5 fruit fly cellular contexts compared by ENCODE assay signal in genomic region chr3R:14653039-14653852, dm6.
TF ChIP-seq lines count a peak whose summit lies in the region.

No protein-coding gene starts in this region.

- TF ChIP-seq CTCF in whole organism, embryonic (GFP tag; optimal IDR thresholded peaks at IDR 0.05; lab: Kevin White, UChicago), result no peak

TF ChIP-seq in whole organism, adult, 20 proteins besides CTCF, POLR2A, EP300 and RAD21:
- TF ChIP-seq cnc (optimal IDR thresholded peaks at IDR 0.05; lab: Kevin White, UChicago) (peak; percentile 49 to 56), tj (GFP tag; optimal IDR thresholded peaks at IDR 0.05; lab: Kevin White, UChicago) (peak; percentile 82), Clk (GFP tag; optimal IDR thresholded peaks at IDR 0.05; lab: Kevin White, UChicago) (no peak), CG7045 (GFP tag; optimal IDR thresholded peaks at IDR 0.05; lab: Kevin White, UChicago) (peak; percentile 5), Hr96 (GFP tag; optimal IDR thresholded peaks at IDR 0.05; lab: Kevin White, UChicago) (no peak)
TF ChIP-seq in whole organism, adult: peak in this region for 3.

TF ChIP-seq in whole organism, embryonic, 481 proteins besides CTCF, POLR2A, EP300 and RAD21 (continues in another document):
- TF ChIP-seq E2f2 (GFP tag; IDR thresholded peaks at IDR 0.05; lab: Robert Waterston, UW), result 0 out of 2 replicates have a peak, but pooled peaks have one; percentile 10
- peak; percentile 41 for TF ChIP-seq nom (GFP tag; optimal IDR thresholded peaks at IDR 0.05; lab: Kevin White, UChicago)
- no peak for TF ChIP-seq lab (GFP tag; optimal IDR thresholded peaks at IDR 0.05; lab: Kevin White, UChicago)
- no peak for TF ChIP-seq CG17328 (GFP tag; IDR thresholded peaks at IDR 0.05; lab: Robert Waterston, UW)
- TF ChIP-seq CG3281 (GFP tag; optimal IDR thresholded peaks at IDR 0.05; lab: Kevin White, UChicago), result no peak
- TF ChIP-seq CG16779 (GFP tag; IDR thresholded peaks at IDR 0.05; lab: Robert Waterston, UW), result 0 out of 2 replicates have a peak, but pooled peaks have one; percentile 51
- TF ChIP-seq row (GFP tag; IDR thresholded peaks at IDR 0.05; lab: Robert Waterston, UW), result no peak
- no peak for TF ChIP-seq Max (GFP tag; optimal IDR thresholded peaks at IDR 0.05; lab: Kevin White, UChicago)
- TF ChIP-seq ase (GFP tag; IDR thresholded peaks at IDR 0.05; lab: Robert Waterston, UW), result 0 out of 3 replicates have a peak, but pooled peaks have one; percentile 11
- peak; percentile 58 for TF ChIP-seq Med (GFP tag; lab: Kevin White, UChicago)
- TF ChIP-seq sens (GFP tag; lab: Kevin White, UChicago), result peak; percentile 42
- 0 out of 2 replicates have a peak, but pooled peaks have one; percentile 24 for TF ChIP-seq chm (GFP tag; IDR thresholded peaks at IDR 0.05; lab: Robert Waterston, UW)
- TF ChIP-seq CG34422 (GFP tag; IDR thresholded peaks at IDR 0.05; lab: Robert Waterston, UW), result 0 out of 3 replicates have a peak, but pooled peaks have one; percentile 25
- 0 out of 3 replicates have a peak, but pooled peaks have one; percentile 9 for TF ChIP-seq CG6175 (GFP tag; IDR thresholded peaks at IDR 0.05; lab: Robert Waterston, UW)
- TF ChIP-seq crol (GFP tag; IDR thresholded peaks at IDR 0.05; lab: Robert Waterston, UW), result 0 out of 2 replicates have a peak, but pooled peaks have one; percentile 47
- TF ChIP-seq CG7963 (GFP tag; IDR thresholded peaks at IDR 0.05; lab: Robert Waterston, UW; ENCODE audit: partially characterized antibody), result no peak
- TF ChIP-seq CG11696 (GFP tag; IDR thresholded peaks at IDR 0.05; lab: Robert Waterston, UW), result 0 out of 2 replicates have a peak, but pooled peaks have one; percentile 17
- 0 out of 2 replicates have a peak, but pooled peaks have one; percentile 18 for TF ChIP-seq sob (GFP tag; IDR thresholded peaks at IDR 0.05; lab: Robert Waterston, UW)
- 0 out of 3 replicates have a peak, but pooled peaks have one; percentile 38 for TF ChIP-seq dysf (GFP tag; IDR thresholded peaks at IDR 0.05; lab: Robert Waterston, UW)

TF ChIP-seq in whole organism, prepupa, 60 proteins besides CTCF, POLR2A, EP300 and RAD21 (continues in another document):
- peak; percentile 60; the same call in 2 of the 3 replicates for TF ChIP-seq eg (GFP tag; IDR thresholded peaks at IDR 0.05; lab: Robert Waterston, UW)
- TF ChIP-seq Gug (GFP tag; IDR thresholded peaks at IDR 0.05; lab: Robert Waterston, UW), result peak; percentile 19; the same call in 1 of the 2 replicates
- peak; percentile 63; the same call in 2 of the 3 replicates for TF ChIP-seq CG6163 (GFP tag; IDR thresholded peaks at IDR 0.05; lab: Robert Waterston, UW)
- TF ChIP-seq Eip78C (GFP tag; lab: Kevin White, UChicago), result peak; percentile 83
- no peak for TF ChIP-seq net (GFP tag; optimal IDR thresholded peaks at IDR 0.05; lab: Kevin White, UChicago)
- no peak for TF ChIP-seq svp (GFP tag; lab: Kevin White, UChicago)
- TF ChIP-seq CG11762 (GFP tag; optimal IDR thresholded peaks at IDR 0.05; lab: Kevin White, UChicago; ENCODE audit: insufficient read depth), result no peak
- TF ChIP-seq CG10669 (GFP tag; optimal IDR thresholded peaks at IDR 0.05; lab: Kevin White, UChicago), result peak; percentile 28
- no peak for TF ChIP-seq Sox14 (GFP tag; optimal IDR thresholded peaks at IDR 0.05; lab: Kevin White, UChicago)
- TF ChIP-seq vri (GFP tag; optimal IDR thresholded peaks at IDR 0.05; lab: Kevin White, UChicago), result peak; percentile 45
- peak; percentile 9 for TF ChIP-seq CG11902 (GFP tag; optimal IDR thresholded peaks at IDR 0.05; lab: Kevin White, UChicago)
- peak; percentile 48 for TF ChIP-seq Lpt (GFP tag; optimal IDR thresholded peaks at IDR 0.05; lab: Kevin White, UChicago)
- TF ChIP-seq CG6276 (GFP tag; optimal IDR thresholded peaks at IDR 0.05; lab: Kevin White, UChicago), result peak; percentile 19
- TF ChIP-seq CG31627 (GFP tag; optimal IDR thresholded peaks at IDR 0.05; lab: Kevin White, UChicago), result no peak
- peak; percentile 43 to 61 for TF ChIP-seq ss (GFP tag; optimal IDR thresholded peaks at IDR 0.05; lab: Kevin White, UChicago)
- TF ChIP-seq CG1621 (tag; optimal IDR thresholded peaks at IDR 0.05; lab: Kevin White, UChicago), result peak; percentile 39
- peak; percentile 7 for TF ChIP-seq topi (GFP tag; optimal IDR thresholded peaks at IDR 0.05; lab: Kevin White, UChicago)
- TF ChIP-seq spab (GFP tag; optimal IDR thresholded peaks at IDR 0.05; lab: Kevin White, UChicago), result peak; percentile 22
- peak; percentile 48 for TF ChIP-seq CG3919 (GFP tag; optimal IDR thresholded peaks at IDR 0.05; lab: Kevin White, UChicago)
- peak; percentile 72 for TF ChIP-seq CG6854 (GFP tag; optimal IDR thresholded peaks at IDR 0.05; lab: Kevin White, UChicago)
- no peak for TF ChIP-seq achi (GFP tag; optimal IDR thresholded peaks at IDR 0.05; lab: Kevin White, UChicago)
- 0 out of 2 replicates have a peak, but pooled peaks have one; percentile 31 for TF ChIP-seq CG15336 (GFP tag; IDR thresholded peaks at IDR 0.05; lab: Robert Waterston, UW)

TF ChIP-seq in whole organism, pupa, 21 proteins besides CTCF, POLR2A, EP300 and RAD21:
- TF ChIP-seq D1 (tag; optimal IDR thresholded peaks at IDR 0.05; lab: Kevin White, UChicago) (peak; percentile 25), EcR (GFP tag; optimal IDR thresholded peaks at IDR 0.05; lab: Kevin White, UChicago) (peak; percentile 79), CG10348 (GFP tag; IDR thresholded peaks at IDR 0.05; lab: Robert Waterston, UW) (no peak), rn (GFP tag; IDR thresholded peaks at IDR 0.05; lab: Robert Waterston, UW) (no peak), Snoo (tag; optimal IDR thresholded peaks at IDR 0.05; lab: Kevin White, UChicago) (peak; percentile 26), CG13204 (GFP tag; optimal IDR thresholded peaks at IDR 0.05; lab: Kevin White, UChicago) (peak; percentile 56), CG12605 (GFP tag; IDR thresholded peaks at IDR 0.05; lab: Robert Waterston, UW) (no peak), CG14655 (GFP tag; optimal IDR thresholded peaks at IDR 0.05; lab: Kevin White, UChicago) (peak; percentile 22), gl (tag; optimal IDR thresholded peaks at IDR 0.05; lab: Kevin White, UChicago) (peak; percentile 56), CG32121 (GFP tag; IDR thresholded peaks at IDR 0.05; lab: Robert Waterston, UW) (peak; percentile 55), CG17806 (tag; optimal IDR thresholded peaks at IDR 0.05; lab: Kevin White, UChicago) (no peak), Pif1B (GFP tag; optimal IDR thresholded peaks at IDR 0.05; lab: Kevin White, UChicago) (no peak), CG34367 (tag; optimal IDR thresholded peaks at IDR 0.05; lab: Kevin White, UChicago) (no peak), CG4496 (GFP tag; IDR thresholded peaks at IDR 0.05; lab: Robert Waterston, UW) (peak; percentile 51), Ets98B (GFP tag; IDR thresholded peaks at IDR 0.05; lab: Robert Waterston, UW) (peak; percentile 54), fd96Ca (GFP tag; IDR thresholded peaks at IDR 0.05; lab: Robert Waterston, UW) (peak; percentile 54), CG15710 (tag; optimal IDR thresholded peaks at IDR 0.05; lab: Kevin White, UChicago) (no peak), CG9948 (tag; optimal IDR thresholded peaks at IDR 0.05; lab: Kevin White, UChicago) (no peak), CG8301 (tag; optimal IDR thresholded peaks at IDR 0.05; lab: Kevin White, UChicago) (peak; percentile 13), Pif1A (GFP tag; optimal IDR thresholded peaks at IDR 0.05; lab: Kevin White, UChicago) (no peak), CG8159 (tag; optimal IDR thresholded peaks at IDR 0.05; lab: Kevin White, UChicago) (no peak)

TF ChIP-seq in whole organism, wandering third instar larva, 38 proteins besides CTCF, POLR2A, EP300 and RAD21:
- TF ChIP-seq Rel (GFP tag; optimal IDR thresholded peaks at IDR 0.05; lab: Kevin White, UChicago) (no peak), Rel (tag; optimal IDR thresholded peaks at IDR 0.05; lab: Kevin White, UChicago) (peak; percentile 86), psq (GFP tag; optimal IDR thresholded peaks at IDR 0.05; lab: Kevin White, UChicago) (peak; percentile 89), Vsx2 (GFP tag; optimal IDR thresholded peaks at IDR 0.05; lab: Kevin White, UChicago; ENCODE audit: partially characterized antibody) (peak; percentile 38), br (GFP tag; optimal IDR thresholded peaks at IDR 0.05; lab: Kevin White, UChicago) (no peak), h (GFP tag; optimal IDR thresholded peaks at IDR 0.05; lab: Kevin White, UChicago) (peak; percentile 20), pan (optimal IDR thresholded peaks at IDR 0.05; lab: Kevin White, UChicago) (no peak), Dif (GFP tag; optimal IDR thresholded peaks at IDR 0.05; lab: Kevin White, UChicago; ENCODE audit: partially characterized antibody) (peak; percentile 62), Mio (GFP tag; optimal IDR thresholded peaks at IDR 0.05; lab: Kevin White, UChicago) (no peak), woc (GFP tag; optimal IDR thresholded peaks at IDR 0.05; lab: Kevin White, UChicago) (no peak), HLH106 (tag; optimal IDR thresholded peaks at IDR 0.05; lab: Kevin White, UChicago) (peak; percentile 14), foxo (GFP tag; optimal IDR thresholded peaks at IDR 0.05; lab: Kevin White, UChicago) (peak in 1 of 2 experiments; percentile 16), Hr83 (GFP tag; optimal IDR thresholded peaks at IDR 0.05; lab: Kevin White, UChicago; ENCODE audit: poor library complexity, severe bottlenecking) (peak; percentile 46), fru (GFP tag; optimal IDR thresholded peaks at IDR 0.05; lab: Kevin White, UChicago) (no peak), rgr (GFP tag; optimal IDR thresholded peaks at IDR 0.05; lab: Kevin White, UChicago) (peak; percentile 36)
TF ChIP-seq in whole organism, wandering third instar larva: peak in this region for 9.
